Worm (Caenorhabditis elegans) whole organism, L1 larva: ENCODE data around the gene F59E12.9.
A peak's percentile ranks its signal among the peaks of the same experiment; 100 is the strongest.

Experiments used
- C04F5.9 ChIP-seq: sonication (generic microtip); optimal IDR thresholded peaks from 2 replicates; lab custom pipeline; 2016; ENCODE audit warnings: missing genetic modification characterization, missing compliant biosample characterization
- C16A3.4 ChIP-seq: fragments of 150-350 bp; optimal IDR thresholded peaks from 2 replicates; lab custom pipeline; 2014; ENCODE audit warnings: missing biosample characterization, missing genetic modification characterization
- C34B4.2 ChIP-seq: sonication (generic microtip); optimal IDR thresholded peaks from 2 replicates; lab custom pipeline; 2017; ENCODE audit warnings: mild to moderate bottlenecking, missing genetic modification characterization, missing compliant biosample characterization
- Y116A8C.19 ChIP-seq: sonication (generic microtip); optimal IDR thresholded peaks from 2 replicates; lab custom pipeline; 2016; ENCODE audit warnings: missing compliant biosample characterization, missing genetic modification characterization, borderline replicate concordance
- aha-1 ChIP-seq: fragments of 150-350 bp; optimal IDR thresholded peaks from 2 replicates; lab custom pipeline; 2014; ENCODE audit warnings: missing biosample characterization, missing genetic modification characterization
- aly-2 ChIP-seq: fragments of 150-350 bp; optimal IDR thresholded peaks from 2 replicates; lab custom pipeline; 2014; ENCODE audit warnings: missing biosample characterization, missing genetic modification characterization
- blmp-1 ChIP-seq: fragments of 150-350 bp; optimal IDR thresholded peaks from 2 replicates; lab custom pipeline; 2014; ENCODE audit warnings: missing biosample characterization, missing genetic modification characterization
- ceh-8 ChIP-seq: fragments of 200-800 bp; sonication (Bioruptor generic); optimal IDR thresholded peaks from 2 replicates; lab custom pipeline; 2018; ENCODE audit warnings: mild to moderate bottlenecking, missing genetic modification characterization, moderate library complexity, missing compliant biosample characterization
- ceh-82 ChIP-seq, 3 experiments: fragments of 150-350 bp in 1 of 3; sonication (generic microtip) in 2 of 3; optimal IDR thresholded peaks; 2 replicates each; lab custom pipeline; 2014 to 2017; ENCODE audit warnings: missing biosample characterization in 3 of 3, missing genetic modification characterization in 3 of 3
- ceh-88 ChIP-seq: fragments of 200-800 bp; sonication (Bioruptor generic); IDR thresholded peaks from 2 replicates; pipeline ENCODE4 v1.3.6; 2022; ENCODE audit warnings: missing genetic modification characterization, missing compliant biosample characterization
- ces-1 ChIP-seq: fragments of 150-350 bp; optimal IDR thresholded peaks from 2 replicates; lab custom pipeline; 2014; ENCODE audit warnings: missing biosample characterization, missing genetic modification reagents, missing genetic modification characterization
- dsc-1 ChIP-seq: sonication (generic microtip); optimal IDR thresholded peaks from 2 replicates; lab custom pipeline; 2016; ENCODE audit warnings: mild to moderate bottlenecking, missing genetic modification characterization, missing compliant biosample characterization
- efl-3 ChIP-seq: fragments of 200-800 bp; sonication (Bioruptor generic); optimal IDR thresholded peaks from 2 replicates; lab custom pipeline; 2018; ENCODE audit warnings: mild to moderate bottlenecking, missing genetic modification characterization, missing compliant biosample characterization
- egl-13 ChIP-seq: sonication (generic microtip); optimal IDR thresholded peaks from 2 replicates; lab custom pipeline; 2016; ENCODE audit warnings: missing genotype, missing genetic modification reagents, missing genetic modification characterization, missing compliant biosample characterization
- fkh-10 ChIP-seq: sonication (generic microtip); optimal IDR thresholded peaks from 2 replicates; lab custom pipeline; 2017; ENCODE audit warnings: missing biosample characterization, missing genetic modification reagents, missing genetic modification characterization
- fkh-4 ChIP-seq: sonication (generic microtip); optimal IDR thresholded peaks from 2 replicates; lab custom pipeline; 2016; ENCODE audit warnings: missing compliant biosample characterization, missing genetic modification characterization, borderline replicate concordance
- fkh-8 ChIP-seq: sonication (generic microtip); optimal IDR thresholded peaks from 2 replicates; lab custom pipeline; 2016; ENCODE audit warnings: mild to moderate bottlenecking, missing genetic modification characterization, missing compliant biosample characterization
- fos-1 ChIP-seq: fragments of 150-350 bp; optimal IDR thresholded peaks from 2 replicates; lab custom pipeline; 2014; ENCODE audit warnings: missing biosample characterization, missing genetic modification characterization
- grh-1 ChIP-seq: fragments of 200-800 bp; sonication (Bioruptor generic); IDR thresholded peaks from 2 replicates; pipeline ENCODE4 v1.3.6; 2022; ENCODE audit warnings: missing genetic modification reagents, missing genetic modification characterization, missing compliant biosample characterization
- hlh-17 ChIP-seq: fragments of 200-800 bp; sonication (Bioruptor generic); optimal IDR thresholded peaks from 2 replicates; lab custom pipeline; 2018; ENCODE audit warnings: missing genetic modification characterization, mild to moderate bottlenecking, missing compliant biosample characterization, moderate library complexity, borderline replicate concordance
- hlh-4 ChIP-seq: sonication (generic microtip); optimal IDR thresholded peaks from 2 replicates; lab custom pipeline; 2016; ENCODE audit warnings: mild to moderate bottlenecking, missing genetic modification characterization, missing compliant biosample characterization
- irx-1 ChIP-seq: sonication (generic microtip); optimal IDR thresholded peaks from 2 replicates; lab custom pipeline; 2016; ENCODE audit warnings: missing genetic modification characterization, missing compliant biosample characterization
- isw-1 ChIP-seq: fragments of 200-800 bp; sonication (Bioruptor generic); IDR thresholded peaks from 2 replicates; pipeline ENCODE4 v1.3.6; 2022; ENCODE audit warnings: missing genetic modification characterization, missing compliant biosample characterization
- jun-1 ChIP-seq: fragments of 150-350 bp; optimal IDR thresholded peaks from 2 replicates; lab custom pipeline; 2014; ENCODE audit warnings: missing biosample characterization, missing genetic modification reagents, missing genetic modification characterization
- lin-35 ChIP-seq, 2 experiments: fragments of 150-350 bp; optimal IDR thresholded peaks; 2 replicates each; lab custom pipeline; 2014; ENCODE audit warnings: missing biosample characterization in 2 of 2, missing genetic modification characterization in 2 of 2, missing genetic modification reagents in 2 of 2
- lir-3 ChIP-seq: sonication (generic microtip); optimal IDR thresholded peaks from 2 replicates; lab custom pipeline; 2016; ENCODE audit warnings: mild to moderate bottlenecking, missing genetic modification characterization, moderate library complexity, missing compliant biosample characterization; ENCODE audit not compliant: poor library complexity
- mdl-1 ChIP-seq, 2 experiments: fragments of 150-350 bp; optimal IDR thresholded peaks; 2 replicates each; lab custom pipeline; 2014 to 2017; ENCODE audit warnings: missing biosample characterization in 2 of 2, missing genetic modification characterization in 2 of 2, inconsistent platforms in 1 of 2
- nhr-11 ChIP-seq: fragments of 150-350 bp; optimal IDR thresholded peaks from 2 replicates; lab custom pipeline; 2014; ENCODE audit warnings: missing biosample characterization, missing genetic modification characterization
- nhr-19 ChIP-seq: fragments of 200-800 bp; sonication (Bioruptor generic); conservative IDR thresholded peaks from 2 replicates; pipeline ENCODE4 v1.3.6; 2022; ENCODE audit warnings: missing genetic modification characterization, missing compliant biosample characterization
- nhr-47 ChIP-seq: sonication (generic microtip); optimal IDR thresholded peaks from 2 replicates; lab custom pipeline; 2016; ENCODE audit warnings: mild to moderate bottlenecking, missing genetic modification characterization, moderate library complexity, missing compliant biosample characterization
- nhr-71 ChIP-seq: sonication (generic microtip); optimal IDR thresholded peaks from 2 replicates; lab custom pipeline; 2016; ENCODE audit warnings: mild to moderate bottlenecking, missing genetic modification characterization, moderate library complexity, missing compliant biosample characterization
- nhr-76 ChIP-seq: sonication (generic microtip); optimal IDR thresholded peaks from 2 replicates; lab custom pipeline; 2017; ENCODE audit warnings: missing biosample characterization, missing genetic modification characterization
- nhr-84 ChIP-seq: sonication (generic microtip); optimal IDR thresholded peaks from 2 replicates; lab custom pipeline; 2017; ENCODE audit warnings: missing biosample characterization, missing genetic modification characterization
- nhr-85 ChIP-seq: sonication (generic microtip); peaks from one replicate; lab custom pipeline; 2016; ENCODE audit warnings: missing genetic modification characterization, inconsistent platforms, missing compliant biosample characterization
- nhr-90 ChIP-seq: sonication (generic microtip); optimal IDR thresholded peaks from 2 replicates; lab custom pipeline; 2016; ENCODE audit warnings: mild to moderate bottlenecking, missing genetic modification characterization, missing compliant biosample characterization; ENCODE audit not compliant: poor library complexity
- pag-3 ChIP-seq: sonication (generic microtip); optimal IDR thresholded peaks from 2 replicates; lab custom pipeline; 2017; ENCODE audit warnings: missing genetic modification characterization, mild to moderate bottlenecking, missing compliant biosample characterization, antibody characterized with exemption, borderline replicate concordance; ENCODE audit not compliant: insufficient read depth
- pax-3 ChIP-seq: fragments of 200-800 bp; sonication (Bioruptor generic); optimal IDR thresholded peaks from 2 replicates; lab custom pipeline; 2018; ENCODE audit warnings: mild to moderate bottlenecking, missing genetic modification characterization, moderate library complexity, missing compliant biosample characterization
- rnt-1 ChIP-seq: sonication (generic microtip); optimal IDR thresholded peaks from 2 replicates; lab custom pipeline; 2016; ENCODE audit warnings: mild to moderate bottlenecking, missing genetic modification characterization, moderate library complexity, missing compliant biosample characterization
- snu-23 ChIP-seq: sonication (generic microtip); optimal IDR thresholded peaks from 2 replicates; lab custom pipeline; 2016; ENCODE audit warnings: missing genetic modification characterization, missing compliant biosample characterization
- sptf-1 ChIP-seq: fragments of 150-350 bp; optimal IDR thresholded peaks from 2 replicates; lab custom pipeline; 2014; ENCODE audit warnings: missing biosample characterization, missing genetic modification characterization
- sup-37 ChIP-seq: fragments of 200-800 bp; sonication (Bioruptor generic); optimal IDR thresholded peaks from 2 replicates; lab custom pipeline; 2018; ENCODE audit warnings: mild to moderate bottlenecking, missing genetic modification characterization, missing compliant biosample characterization
- tbx-2 ChIP-seq: sonication (generic microtip); optimal IDR thresholded peaks from 2 replicates; lab custom pipeline; 2016; ENCODE audit warnings: missing genetic modification characterization, missing compliant biosample characterization
- unc-130 ChIP-seq: fragments of 150-350 bp; optimal IDR thresholded peaks from 2 replicates; lab custom pipeline; 2017; ENCODE audit warnings: missing biosample characterization, missing genetic modification characterization, inconsistent platforms
- unc-62 ChIP-seq: fragments of 150-350 bp; optimal IDR thresholded peaks from 2 replicates; lab custom pipeline; 2014; ENCODE audit warnings: missing biosample characterization, missing genetic modification reagents, missing genetic modification characterization
- unc-86 ChIP-seq: sonication (generic microtip); optimal IDR thresholded peaks from 2 replicates; lab custom pipeline; 2016; ENCODE audit warnings: missing genetic modification characterization, missing compliant biosample characterization
- unc-98 ChIP-seq: fragments of 200-800 bp; sonication (Bioruptor generic); IDR thresholded peaks from 2 replicates; pipeline ENCODE4 v1.3.6; 2022; ENCODE audit warnings: missing genetic modification characterization, missing compliant biosample characterization
- zip-4 ChIP-seq: fragments of 200-800 bp; sonication (Bioruptor generic); optimal IDR thresholded peaks from 2 replicates; lab custom pipeline; 2018; ENCODE audit warnings: mild to moderate bottlenecking, missing genetic modification characterization, moderate library complexity, missing compliant biosample characterization
- ztf-11 ChIP-seq, 2 experiments: sonication (generic microtip); optimal IDR thresholded peaks; 2 replicates each; lab custom pipeline; 2016 to 2017; ENCODE audit warnings: missing genetic modification characterization in 2 of 2, missing biosample characterization in 1 of 2, missing compliant biosample characterization in 1 of 2
- ztf-4 ChIP-seq: fragments of 150-350 bp; optimal IDR thresholded peaks from 2 replicates; lab custom pipeline; 2014; ENCODE audit warnings: missing biosample characterization, missing genetic modification characterization

Gene F59E12.9

ce11 chrII:5660736-5661734, 14.2 kb upstream of the F59E12.9 start, which contains the start of the genes ift-43 and mdt-26:
Gene ift-43, minus strand, starts transcription at chrII:5660786.
Gene mdt-26, plus strand, starts transcription at chrII:5661181.
- TF ChIP-seq sup-37 (peak; percentile 82), rnt-1 (peak; percentile 78), lir-3 (tag; lab: Kevin White, UChicago) (peak; percentile 53), hlh-4 (tag; lab: Kevin White, UChicago) (peak; percentile 20), nhr-11 (tag; lab: Kevin White, UChicago) (peak; percentile 1), fkh-10 (GFP tag; lab: Kevin White, UChicago) (peak; percentile 76), egl-13 (tag; lab: Kevin White, UChicago) (peak; percentile 85), nhr-85 (tag; lab: Kevin White, UChicago) (peak; percentile 87), zip-4 (GFP tag; lab: Kevin White, UChicago) (peak; percentile 77), unc-98 (GFP tag; lab: Robert Waterston, UW) (no peak), ceh-82 (tag; optimal IDR thresholded peaks at IDR 0.05; lab: Kevin White, UChicago) (peak; percentile 17 to 89 (median 77)), hlh-17 (GFP tag; lab: Kevin White, UChicago) (peak; percentile 54), nhr-90 (tag; lab: Kevin White, UChicago) (peak; percentile 88), fos-1 (tag; lab: Kevin White, UChicago) (no peak), C04F5.9 (tag; lab: Kevin White, UChicago) (peak; percentile 56), jun-1 (peak; percentile 82), aly-2 (tag; lab: Kevin White, UChicago) (peak; percentile 44), mdl-1 (tag; optimal IDR thresholded peaks at IDR 0.05; lab: Kevin White, UChicago) (peak in 1 of 2 experiments; percentile 78), unc-86 (peak; percentile 88), pag-3 (tag; lab: Kevin White, UChicago) (peak; percentile 1), nhr-47 (tag; lab: Kevin White, UChicago) (peak; percentile 94), ztf-11 (tag; optimal IDR thresholded peaks at IDR 0.05; lab: Kevin White, UChicago) (peak in 1 of 2 experiments; percentile 82), unc-130 (tag; lab: Kevin White, UChicago) (no peak), nhr-84 (tag; lab: Kevin White, UChicago) (no peak), irx-1 (tag; lab: Kevin White, UChicago) (peak; percentile 87), lin-35 (GFP tag; optimal IDR thresholded peaks at IDR 0.05; lab: Kevin White, UChicago) (peak; percentile 77 to 79), dsc-1 (tag; lab: Kevin White, UChicago) (peak; percentile 93), isw-1 (peak; percentile 89), snu-23 (GFP tag; lab: Kevin White, UChicago) (peak; percentile 93), nhr-71 (tag; lab: Kevin White, UChicago) (peak; percentile 93), fkh-4 (peak; percentile 28), Y116A8C.19 (tag; lab: Kevin White, UChicago) (no peak), nhr-19 (peak; percentile 81), C34B4.2 (peak; percentile 14), C16A3.4 (tag; lab: Kevin White, UChicago) (peak; percentile 76), blmp-1 (tag; lab: Kevin White, UChicago) (peak; percentile 44), efl-3 (GFP tag; lab: Kevin White, UChicago) (peak; percentile 74), grh-1 (GFP tag; lab: Robert Waterston, UW) (peak; percentile 66), ceh-8 (GFP tag; lab: Kevin White, UChicago) (peak; percentile 58), aha-1 (tag; lab: Kevin White, UChicago) (peak; percentile 2), ces-1 (GFP tag; lab: Kevin White, UChicago) (no peak), tbx-2 (tag; lab: Kevin White, UChicago) (peak; percentile 92), unc-62 (no peak), pax-3 (peak; percentile 53), nhr-76 (tag; lab: Kevin White, UChicago) (peak; percentile 44), ztf-4 (tag; lab: Kevin White, UChicago) (peak; percentile 73), sptf-1 (no peak), ceh-88 (peak; percentile 71), fkh-8 (tag; lab: Kevin White, UChicago) (peak; percentile 90)
